Fruit fly (Drosophila melanogaster) whole organism, embryonic: Measurements from ENCODE around the gene CG43063.
A peak's percentile ranks its signal among the peaks of the same experiment; 100 is the strongest.

Experiments used
- Ada2b ChIP-seq: fragments of 200-800 bp; sonication (Bioruptor generic); IDR thresholded peaks from 2 replicates; pipeline ENCODE4 v1.3.6; 2022; ENCODE audit warnings: missing biosample characterization, missing genetic modification characterization
- BtbVII ChIP-seq: fragments of 200-800 bp; sonication (Bioruptor generic); optimal IDR thresholded peaks from 3 replicates; lab custom pipeline; 2017; ENCODE audit warnings: missing biosample characterization, mild to moderate bottlenecking, missing genetic modification characterization
- Bteb2 ChIP-seq: fragments of 200-800 bp; sonication (Bioruptor generic); optimal IDR thresholded peaks from 2 replicates; lab custom pipeline; 2016; ENCODE audit warnings: missing biosample characterization, missing genetic modification characterization
- CG11695 ChIP-seq: fragments of 200-800 bp; sonication (Bioruptor generic); IDR thresholded peaks from 3 replicates; pipeline ENCODE4 v1.3.6; 2022; ENCODE audit warnings: missing biosample characterization, missing genetic modification characterization
- CG14014 ChIP-seq: fragments of 200-800 bp; sonication (Bioruptor generic); IDR thresholded peaks from 2 replicates; pipeline ENCODE4 v1.3.6; 2022; ENCODE audit warnings: missing biosample characterization, missing genetic modification characterization
- CG15073 ChIP-seq: fragments of 200-800 bp; sonication (Bioruptor generic); optimal IDR thresholded peaks from 2 replicates; lab custom pipeline; 2016; ENCODE audit warnings: missing biosample characterization, missing genetic modification characterization
- CG16813 ChIP-seq: fragments of 200-800 bp; sonication (Bioruptor generic); IDR thresholded peaks from 3 replicates; pipeline ENCODE4 v1.3.6; 2022; ENCODE audit warnings: missing biosample characterization, missing genetic modification characterization; ENCODE audit not compliant: partially characterized antibody
- CG17359 ChIP-seq: fragments of 200-800 bp; sonication (Bioruptor generic); optimal IDR thresholded peaks from 3 replicates; lab custom pipeline; 2018; ENCODE audit warnings: missing biosample characterization, mild to moderate bottlenecking, missing genetic modification characterization, moderate library complexity
- CG3163 ChIP-seq: fragments of 200-800 bp; sonication (Bioruptor generic); optimal IDR thresholded peaks from 3 replicates; lab custom pipeline; 2016; ENCODE audit warnings: missing biosample characterization, missing genetic modification characterization
- CG34224 ChIP-seq: fragments of 200-800 bp; sonication (Bioruptor generic); IDR thresholded peaks from 3 replicates; pipeline ENCODE4 v1.3.6; 2022; ENCODE audit warnings: missing biosample characterization, missing genetic modification characterization; ENCODE audit not compliant: partially characterized antibody
- CG6254 ChIP-seq: fragments of 200-800 bp; sonication (Bioruptor generic); optimal IDR thresholded peaks from 3 replicates; lab custom pipeline; 2017; ENCODE audit warnings: mild to moderate bottlenecking, missing biosample characterization, missing genetic modification reagents, missing genetic modification characterization
- CG6791 ChIP-seq: fragments of 200-800 bp; sonication (Bioruptor generic); IDR thresholded peaks from 3 replicates; pipeline ENCODE4 v1.3.6; 2022; ENCODE audit warnings: missing biosample characterization, missing genetic modification characterization; ENCODE audit not compliant: partially characterized antibody
- CG7372 ChIP-seq: fragments of 200-800 bp; sonication (Bioruptor generic); IDR thresholded peaks from 2 replicates; pipeline ENCODE4 v1.3.6; 2022; ENCODE audit warnings: missing biosample characterization, missing genetic modification characterization
- CG9609 ChIP-seq: fragments of 200-800 bp; sonication (Bioruptor generic); optimal IDR thresholded peaks from 3 replicates; lab custom pipeline; 2016; ENCODE audit warnings: missing biosample characterization, missing genetic modification characterization
- CG9817 ChIP-seq: fragments of 200-800 bp; sonication (Bioruptor generic); optimal IDR thresholded peaks from 2 replicates; lab custom pipeline; 2018; ENCODE audit warnings: missing biosample characterization, mild to moderate bottlenecking, missing genetic modification characterization, moderate library complexity
- Dbx ChIP-seq: fragments of 200-800 bp; sonication (Bioruptor generic); IDR thresholded peaks from 3 replicates; pipeline ENCODE4 v1.3.6; 2022; ENCODE audit warnings: missing biosample characterization, missing genetic modification characterization
- Deaf1 ChIP-seq: fragments of 200-800 bp; optimal IDR thresholded peaks from 3 replicates; lab custom pipeline; 2019; ENCODE audit warnings: missing biosample characterization, mild to moderate bottlenecking, missing genetic modification characterization, moderate library complexity
- Dll ChIP-seq: fragments of 200-800 bp; sonication (Bioruptor generic); IDR thresholded peaks from 4 replicates; pipeline ENCODE4 v1.3.6; 2022; ENCODE audit warnings: missing biosample characterization, missing genetic modification characterization; ENCODE audit not compliant: partially characterized antibody
- Dref ChIP-seq: fragments of 200-800 bp; sonication (Bioruptor generic); IDR thresholded peaks from 2 replicates; pipeline ENCODE4 v1.3.6; 2022; ENCODE audit warnings: missing biosample characterization, missing genetic modification characterization
- H2.0 ChIP-seq: fragments of 200-800 bp; sonication (Bioruptor generic); IDR thresholded peaks from 2 replicates; pipeline ENCODE4 v1.3.6; 2022; ENCODE audit warnings: missing biosample characterization, missing genetic modification characterization
- Hr51 ChIP-seq, 2 experiments: fragments of 200-800 bp; sonication (Bioruptor generic); optimal IDR thresholded peaks; 2 replicates in 1 of 2; 3 replicates in 1 of 2; lab custom pipeline; 2016 to 2018; ENCODE audit warnings: missing biosample characterization in 2 of 2, missing genetic modification characterization in 2 of 2, mild to moderate bottlenecking in 1 of 2, moderate library complexity in 1 of 2
- NK7.1 ChIP-seq: fragments of 200-800 bp; sonication (Bioruptor generic); optimal IDR thresholded peaks from 3 replicates; lab custom pipeline; 2016; ENCODE audit warnings: missing biosample characterization, missing genetic modification characterization
- Nf-YB ChIP-seq: fragments of 200-800 bp; sonication (Bioruptor generic); optimal IDR thresholded peaks from 3 replicates; lab custom pipeline; 2019; ENCODE audit warnings: missing biosample characterization, mild to moderate bottlenecking, missing genetic modification characterization, moderate library complexity
- Oaz ChIP-seq: fragments of 200-800 bp; sonication (Bioruptor generic); IDR thresholded peaks from 2 replicates; pipeline ENCODE4 v1.3.6; 2022; ENCODE audit warnings: missing biosample characterization, missing genetic modification characterization
- Optix ChIP-seq: fragments of 200-800 bp; sonication (Bioruptor generic); IDR thresholded peaks from 3 replicates; pipeline ENCODE4 v1.3.6; 2022; ENCODE audit warnings: missing biosample characterization, missing genetic modification characterization
- Six4 ChIP-seq: fragments of 200-800 bp; sonication (Bioruptor generic); optimal IDR thresholded peaks from 2 replicates; lab custom pipeline; 2016; ENCODE audit warnings: missing biosample characterization, missing genetic modification characterization
- Stat92E ChIP-seq, 3 experiments: fragments of >200 bp in 2 of 3; fragments of 200-800 bp in 1 of 3; sonication (Bioruptor generic) in 1 of 3; optimal IDR thresholded peaks; 2 replicates each; lab custom pipeline; 2017 to 2019; ENCODE audit warnings: missing biosample characterization in 3 of 3, missing genetic modification characterization in 3 of 3, mild to moderate bottlenecking in 1 of 3, moderate library complexity in 1 of 3
- Usf ChIP-seq: fragments of 200-800 bp; sonication (Bioruptor generic); optimal IDR thresholded peaks from 2 replicates; lab custom pipeline; 2017; ENCODE audit warnings: missing genotype, missing biosample characterization, missing genetic modification characterization
- ab ChIP-seq: fragments of 200-800 bp; sonication (Bioruptor generic); optimal IDR thresholded peaks from 2 replicates; lab custom pipeline; 2016; ENCODE audit warnings: missing biosample characterization, missing genetic modification characterization
- ase ChIP-seq: fragments of 200-800 bp; sonication (Bioruptor generic); IDR thresholded peaks from 3 replicates; pipeline ENCODE4 v1.3.6; 2022; ENCODE audit warnings: missing biosample characterization, missing genetic modification characterization
- az2 ChIP-seq: fragments of 200-800 bp; sonication (Bioruptor generic); optimal IDR thresholded peaks from 3 replicates; lab custom pipeline; 2016; ENCODE audit warnings: missing biosample characterization, missing genetic modification characterization
- bowl ChIP-seq: fragments of 200-800 bp; sonication (Bioruptor generic); IDR thresholded peaks from 2 replicates; pipeline ENCODE4 v1.3.6; 2022; ENCODE audit warnings: missing biosample characterization, missing genetic modification characterization
- br ChIP-seq: fragments of >200 bp; optimal IDR thresholded peaks from 2 replicates; lab custom pipeline; 2017
- caup ChIP-seq: fragments of 200-800 bp; sonication (Bioruptor generic); optimal IDR thresholded peaks from 3 replicates; lab custom pipeline; 2017; ENCODE audit warnings: missing biosample characterization, mild to moderate bottlenecking, missing genetic modification characterization, moderate library complexity; ENCODE audit not compliant: severe bottlenecking
- cg ChIP-seq: fragments of 200-800 bp; sonication (Bioruptor generic); optimal IDR thresholded peaks from 3 replicates; lab custom pipeline; 2019; ENCODE audit warnings: missing biosample characterization, mild to moderate bottlenecking, missing genetic modification characterization, moderate library complexity
- chinmo ChIP-seq: fragments of 200-800 bp; sonication (Bioruptor generic); IDR thresholded peaks from 4 replicates; pipeline ENCODE4 v1.3.6; 2022; ENCODE audit warnings: missing biosample characterization, missing genetic modification characterization; ENCODE audit not compliant: partially characterized antibody
- crol ChIP-seq: fragments of 200-800 bp; sonication (Bioruptor generic); IDR thresholded peaks from 2 replicates; pipeline ENCODE4 v1.3.6; 2022; ENCODE audit warnings: missing biosample characterization, missing genetic modification characterization
- eyg ChIP-seq: fragments of 200-800 bp; sonication (Bioruptor generic); optimal IDR thresholded peaks from 3 replicates; lab custom pipeline; 2016; ENCODE audit warnings: missing biosample characterization, missing genetic modification characterization
- grn ChIP-seq: fragments of 200-800 bp; sonication (Bioruptor generic); optimal IDR thresholded peaks from 3 replicates; lab custom pipeline; 2017; ENCODE audit warnings: missing biosample characterization, missing genetic modification characterization
- luna ChIP-seq: fragments of 200-800 bp; sonication (Bioruptor generic); optimal IDR thresholded peaks from 2 replicates; lab custom pipeline; 2016; ENCODE audit warnings: missing biosample characterization, missing genetic modification characterization
- phol ChIP-seq: fragments of 200-800 bp; sonication (Bioruptor generic); optimal IDR thresholded peaks from 3 replicates; lab custom pipeline; 2018; ENCODE audit warnings: missing biosample characterization, mild to moderate bottlenecking, missing genetic modification characterization, moderate library complexity
- pzg ChIP-seq: fragments of 200-800 bp; sonication (Bioruptor generic); optimal IDR thresholded peaks from 3 replicates; lab custom pipeline; 2018; ENCODE audit warnings: missing biosample characterization, mild to moderate bottlenecking, missing genetic modification characterization, moderate library complexity
- ro ChIP-seq: fragments of 200-800 bp; sonication (Bioruptor generic); IDR thresholded peaks from 2 replicates; pipeline ENCODE4 v1.3.6; 2022; ENCODE audit warnings: missing biosample characterization, missing genetic modification characterization
- tio ChIP-seq: fragments of 200-800 bp; sonication (Bioruptor generic); optimal IDR thresholded peaks from 2 replicates; lab custom pipeline; 2017; ENCODE audit warnings: missing biosample characterization, missing genetic modification characterization, inconsistent platforms
- tna ChIP-seq: fragments of 200-800 bp; sonication (Bioruptor generic); IDR thresholded peaks from 2 replicates; pipeline ENCODE4 v1.3.6; 2022; ENCODE audit warnings: missing biosample characterization, missing genetic modification characterization; ENCODE audit not compliant: partially characterized antibody
- twi ChIP-seq: fragments of 200-800 bp; optimal IDR thresholded peaks from 2 replicates; lab custom pipeline; 2019; ENCODE audit warnings: missing biosample characterization, mild to moderate bottlenecking, missing genetic modification characterization, moderate library complexity
- wdn ChIP-seq: fragments of 200-800 bp; sonication (Bioruptor generic); IDR thresholded peaks from 2 replicates; pipeline ENCODE4 v1.3.6; 2022; ENCODE audit warnings: missing biosample characterization, missing genetic modification characterization
- yki ChIP-seq: fragments of >200 bp; optimal IDR thresholded peaks from 3 replicates; lab custom pipeline; 2018
- z ChIP-seq: fragments of 200-800 bp; sonication (Bioruptor generic); IDR thresholded peaks from 3 replicates; pipeline ENCODE4 v1.3.6; 2022; ENCODE audit warnings: missing biosample characterization, missing genetic modification characterization
- zen ChIP-seq: fragments of 200-800 bp; sonication (Bioruptor generic); optimal IDR thresholded peaks from 3 replicates; lab custom pipeline; 2018; ENCODE audit warnings: missing biosample characterization, mild to moderate bottlenecking, missing genetic modification characterization, moderate library complexity
- zfh2 ChIP-seq: fragments of 200-800 bp; sonication (Bioruptor generic); optimal IDR thresholded peaks from 2 replicates; lab custom pipeline; 2016; ENCODE audit warnings: missing biosample characterization, missing genetic modification characterization

Gene CG43063

dm6 chr3R:13068022-13068421 lies 18.0 kb upstream of the CG43063 start:
- no peak for TF ChIP-seq ab
- TF ChIP-seq CG15073 (GFP tag; lab: Kevin White, UChicago): peak; percentile 47
- no peak for TF ChIP-seq pzg (GFP tag; lab: Kevin White, UChicago)
- no peak for TF ChIP-seq zfh2 (GFP tag; lab: Kevin White, UChicago)
- peak; percentile 62 for TF ChIP-seq NK7.1 (GFP tag; lab: Kevin White, UChicago)
- no peak for TF ChIP-seq chinmo
- no peak for TF ChIP-seq Oaz (GFP tag; lab: Robert Waterston, UW)
- peak; percentile 53 for TF ChIP-seq H2.0 (GFP tag; lab: Robert Waterston, UW)
- TF ChIP-seq CG11695 (GFP tag; lab: Robert Waterston, UW): peak; percentile 34; the same call in 1 of the 3 replicates
- peak; percentile 40 for TF ChIP-seq Usf (GFP tag; lab: Kevin White, UChicago)
- peak; percentile 80 for TF ChIP-seq Nf-YB (GFP tag; lab: Kevin White, UChicago)
- no peak for TF ChIP-seq Ada2b (GFP tag; lab: Robert Waterston, UW)
- no peak for TF ChIP-seq bowl
- TF ChIP-seq ro (GFP tag; lab: Robert Waterston, UW): no peak
- TF ChIP-seq wdn: no peak
- TF ChIP-seq CG6254 (GFP tag; lab: Kevin White, UChicago): peak; percentile 85
- peak; percentile 93 for TF ChIP-seq caup (GFP tag; lab: Kevin White, UChicago)
- peak; percentile 66 for TF ChIP-seq eyg (GFP tag; lab: Kevin White, UChicago)
- 0 out of 3 replicates have a peak, but pooled peaks have one; percentile 51 for TF ChIP-seq z (GFP tag; lab: Robert Waterston, UW)
- peak; percentile 98 for TF ChIP-seq CG17359 (tag; lab: Kevin White, UChicago)
- no peak for TF ChIP-seq ase (GFP tag; lab: Robert Waterston, UW)
- 0 out of 3 replicates have a peak, but pooled peaks have one; percentile 36 for TF ChIP-seq Dbx (GFP tag; lab: Robert Waterston, UW)
- TF ChIP-seq az2 (GFP tag; lab: Kevin White, UChicago): peak; percentile 45
- peak; percentile 94 for TF ChIP-seq BtbVII (GFP tag; lab: Kevin White, UChicago)
- TF ChIP-seq Stat92E (GFP tag; optimal IDR thresholded peaks at IDR 0.05; lab: Kevin White, UChicago): peak in 1 of 3 experiments; percentile 7
- TF ChIP-seq tna (GFP tag; lab: Robert Waterston, UW): no peak
- TF ChIP-seq grn (GFP tag; lab: Kevin White, UChicago): peak; percentile 75
- peak; percentile 87 for TF ChIP-seq Six4 (GFP tag; lab: Kevin White, UChicago)
- TF ChIP-seq CG3163 (GFP tag; lab: Kevin White, UChicago): peak; percentile 52
- TF ChIP-seq Dll: no peak
- TF ChIP-seq twi (tag; lab: Kevin White, UChicago): no peak
- TF ChIP-seq CG14014 (GFP tag; lab: Robert Waterston, UW): peak; percentile 6; the same call in 1 of the 2 replicates
- peak; percentile 37 to 81 for TF ChIP-seq Hr51 (GFP tag; optimal IDR thresholded peaks at IDR 0.05; lab: Kevin White, UChicago)
- TF ChIP-seq crol: peak; percentile 65
- TF ChIP-seq tio (GFP tag; lab: Kevin White, UChicago): peak; percentile 69
- peak; percentile 46 for TF ChIP-seq CG9609 (GFP tag; lab: Kevin White, UChicago)
- TF ChIP-seq luna (GFP tag; lab: Kevin White, UChicago): no peak
- 0 out of 3 replicates have a peak, but pooled peaks have one; percentile 28 for TF ChIP-seq CG6791 (GFP tag; lab: Robert Waterston, UW)
- TF ChIP-seq yki (lab: Kevin White, UChicago): no peak
- no peak for TF ChIP-seq Dref (GFP tag; lab: Robert Waterston, UW)
- no peak for TF ChIP-seq CG34224
- TF ChIP-seq CG7372 (GFP tag; lab: Robert Waterston, UW): no peak
- peak; percentile 78 for TF ChIP-seq phol (tag; lab: Kevin White, UChicago)
- peak; percentile 41 for TF ChIP-seq Deaf1 (tag; lab: Kevin White, UChicago)
- TF ChIP-seq br: no peak
- TF ChIP-seq Bteb2 (GFP tag; lab: Kevin White, UChicago): peak; percentile 45
- TF ChIP-seq Optix (GFP tag; lab: Robert Waterston, UW): peak; percentile 42; the same call in 1 of the 3 replicates
- TF ChIP-seq cg (GFP tag; lab: Kevin White, UChicago): peak; percentile 33
- no peak for TF ChIP-seq CG16813 (GFP tag; lab: Robert Waterston, UW)
- peak; percentile 73 for TF ChIP-seq CG9817
- TF ChIP-seq zen: peak; percentile 72
